Worm (Caenorhabditis elegans) whole organism, L3 larva: ENCODE results near the gene C10A4.13.

ENCODE experiments used
- ceh-28 ChIP-seq: fragments of 150-350 bp; optimal IDR thresholded peaks from 2 replicates; lab custom pipeline; 2014; ENCODE audit warnings: missing biosample characterization, missing genetic modification reagents, missing genetic modification characterization
- fos-1 ChIP-seq: fragments of 150-350 bp; optimal IDR thresholded peaks from 2 replicates; lab custom pipeline; 2014; ENCODE audit warnings: missing biosample characterization, missing genetic modification characterization
- jun-1 ChIP-seq: fragments of 150-350 bp; optimal IDR thresholded peaks from 2 replicates; lab custom pipeline; 2014; ENCODE audit warnings: missing biosample characterization, missing genetic modification reagents, missing genetic modification characterization
- lin-39 ChIP-seq: fragments of 150-350 bp; optimal IDR thresholded peaks from 2 replicates; lab custom pipeline; 2018; ENCODE audit warnings: missing biosample characterization, missing genetic modification reagents, missing genetic modification characterization
- nfya-1 ChIP-seq: sonication (generic microtip); optimal IDR thresholded peaks from 2 replicates; lab custom pipeline; 2017; ENCODE audit warnings: missing genetic modification characterization, mild to moderate bottlenecking, missing compliant biosample characterization, antibody characterized with exemption, moderate library complexity; ENCODE audit not compliant: insufficient read depth
- nhr-12 ChIP-seq: fragments of 150-350 bp; optimal IDR thresholded peaks from 2 replicates; lab custom pipeline; 2014; ENCODE audit warnings: missing biosample characterization, missing genetic modification characterization
- nhr-23 ChIP-seq: fragments of 150-350 bp; optimal IDR thresholded peaks from 2 replicates; lab custom pipeline; 2014; ENCODE audit warnings: missing biosample characterization, missing genetic modification reagents, missing genetic modification characterization
- nhr-25 ChIP-seq: sonication (generic microtip); optimal IDR thresholded peaks from 2 replicates; lab custom pipeline; 2017; ENCODE audit warnings: missing biosample characterization, missing genetic modification characterization
- pqm-1 ChIP-seq: fragments of 150-350 bp; optimal IDR thresholded peaks from 2 replicates; lab custom pipeline; 2017; ENCODE audit warnings: missing biosample characterization, missing genetic modification characterization, inconsistent platforms
- sea-2 ChIP-seq: fragments of 150-350 bp; sonication (generic microtip); optimal IDR thresholded peaks from 4 replicates; lab custom pipeline; 2014; ENCODE audit warnings: missing biosample characterization, missing genetic modification reagents, missing genetic modification characterization
- skn-1 ChIP-seq: fragments of 150-350 bp; optimal IDR thresholded peaks from 2 replicates; lab custom pipeline; 2014; ENCODE audit warnings: missing biosample characterization, missing genetic modification characterization
- snpc-4 ChIP-seq: fragments of 150-350 bp; optimal IDR thresholded peaks from 2 replicates; lab custom pipeline; 2014; ENCODE audit warnings: missing biosample characterization, missing genetic modification characterization

DNA sequence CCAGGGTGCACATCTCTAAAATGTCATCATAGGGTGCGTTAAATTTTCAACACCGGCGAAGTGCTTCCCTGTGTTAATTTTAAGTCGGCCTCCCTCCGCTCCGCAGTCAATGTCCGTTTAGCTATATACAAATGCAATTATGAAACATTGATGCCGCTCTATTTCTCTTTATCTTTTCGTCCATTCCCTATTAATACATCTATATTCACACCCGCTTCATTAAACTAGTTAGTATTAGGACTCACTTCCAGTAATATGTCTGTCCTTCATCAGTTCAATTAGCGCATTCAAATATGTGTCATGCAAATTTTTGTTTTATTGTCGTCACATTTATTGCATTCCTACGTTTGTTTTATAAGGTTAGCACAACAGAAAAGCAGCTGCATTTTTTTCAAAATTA is 25.9 kb downstream of the C10A4.13 start:
- TF ChIP-seq nhr-23 (tag; lab: Kevin White, UChicago) (no peak), nfya-1 (tag; lab: Kevin White, UChicago) (no peak), pqm-1 (tag; lab: Kevin White, UChicago) (no peak), skn-1 (no peak), nhr-25 (no peak), nhr-12 (no peak), snpc-4 (tag; lab: Kevin White, UChicago) (no peak), ceh-28 (no peak), jun-1 (tag; lab: Kevin White, UChicago) (no peak), lin-39 (tag; lab: Kevin White, UChicago) (no peak), sea-2 (no peak), fos-1 (tag; lab: Kevin White, UChicago) (no peak)
